Fruit fly (Drosophila melanogaster): ENCODE data around the gene CG5131.

The CG5131 gene

DNA sequence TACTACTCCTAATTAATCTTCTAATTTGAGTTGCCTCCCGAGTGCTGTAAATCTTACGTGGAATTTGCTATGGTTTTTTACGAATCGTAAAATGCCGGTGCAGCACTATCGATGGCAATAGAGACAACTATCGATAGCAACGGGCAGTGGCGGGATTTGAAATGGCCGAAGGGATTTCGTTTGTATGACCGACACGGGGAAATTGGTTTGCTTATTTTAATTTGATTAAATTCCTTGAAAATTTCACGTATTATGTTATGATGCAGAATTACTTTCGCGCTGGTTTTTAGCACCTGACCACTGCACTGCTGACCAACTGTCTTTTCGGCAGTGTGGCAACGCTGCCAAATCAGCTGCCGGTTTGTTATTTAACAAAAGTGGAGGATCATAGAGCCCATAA is at the start of gene CG5131, which contains the start of gene GCS2beta (continued):
- TF ChIP-seq fd64A (GFP tag; optimal IDR thresholded peaks at IDR 0.05) (peak; percentile 58), Chrac-16 (GFP tag; optimal IDR thresholded peaks at IDR 0.05) (peak; percentile 96), Bdp1 (GFP tag; optimal IDR thresholded peaks at IDR 0.05) (peak; percentile 90), CG1792 (GFP tag; optimal IDR thresholded peaks at IDR 0.05) (peak; percentile 93), CG8290 (GFP tag; optimal IDR thresholded peaks at IDR 0.05) (peak; percentile 72), CG8290 (tag; optimal IDR thresholded peaks at IDR 0.05) (peak; percentile 35 to 97), tna (GFP tag; IDR thresholded peaks at IDR 0.05; ENCODE audit: partially characterized antibody) (peak; percentile 83), CG12299 (tag; optimal IDR thresholded peaks at IDR 0.05) (peak; percentile 59), CG16779 (GFP tag; IDR thresholded peaks at IDR 0.05) (peak; percentile 91), CG6689 (GFP tag; IDR thresholded peaks at IDR 0.05) (peak; percentile 92), Abd-B (GFP tag; optimal IDR thresholded peaks at IDR 0.05) (peak; percentile 98), CG10654 (GFP tag; optimal IDR thresholded peaks at IDR 0.05) (peak; percentile 93), Hmr (GFP tag; optimal IDR thresholded peaks at IDR 0.05) (peak; percentile 93), slou (GFP tag; optimal IDR thresholded peaks at IDR 0.05) (peak; percentile 96), CG8924 (tag; optimal IDR thresholded peaks at IDR 0.05) (peak; percentile 87), CG9817 (tag; optimal IDR thresholded peaks at IDR 0.05) (peak; percentile 96), Ets97D (GFP tag; optimal IDR thresholded peaks at IDR 0.05) (peak; percentile 92), eyg (GFP tag; optimal IDR thresholded peaks at IDR 0.05) (peak; percentile 92), bcd (GFP tag; optimal IDR thresholded peaks at IDR 0.05) (peak; percentile 93), ATbp (GFP tag; optimal IDR thresholded peaks at IDR 0.05) (peak; percentile 80), pho (GFP tag; optimal IDR thresholded peaks at IDR 0.05) (peak; percentile 98), ewg (GFP tag; optimal IDR thresholded peaks at IDR 0.05) (peak; percentile 83), ash1 (GFP tag; optimal IDR thresholded peaks at IDR 0.05) (no peak), CG31388 (GFP tag; optimal IDR thresholded peaks at IDR 0.05) (peak; percentile 89), Hsf (GFP tag; optimal IDR thresholded peaks at IDR 0.05) (peak; percentile 96), CG33557 (GFP tag; optimal IDR thresholded peaks at IDR 0.05) (peak; percentile 52), CG14710 (tag; optimal IDR thresholded peaks at IDR 0.05) (peak; percentile 89), Scr (GFP tag; IDR thresholded peaks at IDR 0.05; ENCODE audit: partially characterized antibody) (peak; percentile 93), jumu (GFP tag; optimal IDR thresholded peaks at IDR 0.05) (peak; percentile 98), Atf3 (GFP tag; optimal IDR thresholded peaks at IDR 0.05) (peak; percentile 91), ems (GFP tag; optimal IDR thresholded peaks at IDR 0.05) (peak; percentile 93), wor (GFP tag; IDR thresholded peaks at IDR 0.05) (peak; percentile 85), CG43689 (GFP tag; IDR thresholded peaks at IDR 0.05) (peak; percentile 72), toy (GFP tag; IDR thresholded peaks at IDR 0.05) (peak; percentile 71; the same call in 1 of the 2 replicates), Ada2b (GFP tag; IDR thresholded peaks at IDR 0.05) (peak; percentile 94), CG31441 (GFP tag; IDR thresholded peaks at IDR 0.05) (peak; percentile 81), lilli (GFP tag; optimal IDR thresholded peaks at IDR 0.05) (peak; percentile 98), CG15601 (tag; optimal IDR thresholded peaks at IDR 0.05) (peak; percentile 71), odd (GFP tag; optimal IDR thresholded peaks at IDR 0.05) (peak; percentile 63), CG17361 (GFP tag; IDR thresholded peaks at IDR 0.05) (peak; percentile 90), gt (GFP tag; IDR thresholded peaks at IDR 0.05) (peak; percentile 75), CG2889 (GFP tag; IDR thresholded peaks at IDR 0.05) (peak; percentile 94), row (GFP tag; IDR thresholded peaks at IDR 0.05) (peak; percentile 94), Xrp1 (GFP tag; IDR thresholded peaks at IDR 0.05) (peak; percentile 92), CG2116 (GFP tag; optimal IDR thresholded peaks at IDR 0.05) (peak; percentile 90), twi (tag; optimal IDR thresholded peaks at IDR 0.05) (peak; percentile 79), tx (GFP tag; optimal IDR thresholded peaks at IDR 0.05) (peak; percentile 96), Dll (GFP tag; IDR thresholded peaks at IDR 0.05; ENCODE audit: partially characterized antibody) (peak; percentile 96), sens (GFP tag) (peak; percentile 99), CG16813 (GFP tag; IDR thresholded peaks at IDR 0.05; ENCODE audit: partially characterized antibody) (peak; percentile 94), CG9727 (GFP tag; optimal IDR thresholded peaks at IDR 0.05) (peak; percentile 91), gcm2 (GFP tag; optimal IDR thresholded peaks at IDR 0.05) (peak; percentile 73)
